Worm (Caenorhabditis elegans) whole organism, L4/young adult: ENCODE measurements around the gene anmt-3.

Source experiments
- W03F9.2 ChIP-seq: fragments of 150-350 bp; optimal IDR thresholded peaks from 2 replicates; lab custom pipeline; 2014; ENCODE audit warnings: missing biosample characterization, missing genetic modification characterization
- dao-5 ChIP-seq: sonication (generic microtip); optimal IDR thresholded peaks from 2 replicates; lab custom pipeline; 2016; ENCODE audit warnings: missing genotype, missing genetic modification characterization, moderate library complexity, missing compliant biosample characterization
- him-1 ChIP-seq: sonication (generic microtip); optimal IDR thresholded peaks from 2 replicates; lab custom pipeline; 2016; ENCODE audit warnings: missing genotype, missing genetic modification reagents, missing genetic modification characterization, missing compliant biosample characterization

DNA sequence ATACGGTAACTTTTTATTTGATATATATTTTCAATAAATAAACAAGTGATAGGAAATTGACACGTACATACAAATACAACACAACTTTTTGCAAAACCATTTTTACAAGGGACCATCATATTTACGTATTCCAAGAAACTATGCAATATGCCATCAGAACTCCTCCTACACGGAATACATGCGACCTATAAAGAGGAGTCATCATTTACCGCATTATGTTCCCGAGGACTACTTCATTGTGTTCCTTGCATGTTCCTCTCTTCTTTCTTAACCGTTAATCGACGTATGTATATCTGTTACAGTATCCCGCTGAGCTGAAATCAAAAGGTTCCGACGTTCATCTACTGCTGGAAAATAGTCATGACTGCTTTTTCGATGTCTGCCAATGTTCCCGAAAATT lies 39.7 kb downstream of the anmt-3 start, which contains the start of gene C50H2.5:
- TF ChIP-seq W03F9.2 (tag; lab: Kevin White, UChicago) (no peak), him-1 (tag; lab: Kevin White, UChicago) (no peak), dao-5 (no peak)
